Worm (Caenorhabditis elegans) whole organism, L4/young adult: ENCODE data around the gene F54B11.9.

Source experiments
- W03F9.2 ChIP-seq: fragments of 150-350 bp; optimal IDR thresholded peaks from 2 replicates; lab custom pipeline; 2014; ENCODE audit warnings: missing biosample characterization, missing genetic modification characterization
- dao-5 ChIP-seq: sonication (generic microtip); optimal IDR thresholded peaks from 2 replicates; lab custom pipeline; 2016; ENCODE audit warnings: missing genotype, missing genetic modification characterization, moderate library complexity, missing compliant biosample characterization
- him-1 ChIP-seq: sonication (generic microtip); optimal IDR thresholded peaks from 2 replicates; lab custom pipeline; 2016; ENCODE audit warnings: missing genotype, missing genetic modification reagents, missing genetic modification characterization, missing compliant biosample characterization

Gene F54B11.9

DNA sequence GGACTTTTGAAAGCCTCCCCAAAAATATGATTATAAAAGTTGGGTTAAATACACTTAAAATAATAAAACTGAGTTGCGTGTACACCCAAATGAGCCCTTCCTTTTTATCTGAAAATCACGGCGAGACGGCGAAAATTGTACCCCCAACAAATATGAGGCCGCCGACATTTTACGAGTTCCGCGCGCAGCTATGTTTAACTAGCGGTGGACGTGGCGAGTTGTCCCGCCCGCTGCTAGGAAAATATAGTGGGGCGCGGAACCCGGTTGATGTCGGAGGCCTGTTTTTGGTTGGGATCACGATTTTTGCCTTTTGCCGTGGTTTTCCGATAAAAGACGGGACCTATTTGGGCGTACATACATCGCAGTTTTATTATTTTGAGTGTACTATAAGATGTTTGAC, 27.7 kb downstream of the F54B11.9 start:
- TF ChIP-seq him-1 (no peak), dao-5 (no peak), W03F9.2 (tag; lab: Kevin White, UChicago) (no peak)

DNA sequence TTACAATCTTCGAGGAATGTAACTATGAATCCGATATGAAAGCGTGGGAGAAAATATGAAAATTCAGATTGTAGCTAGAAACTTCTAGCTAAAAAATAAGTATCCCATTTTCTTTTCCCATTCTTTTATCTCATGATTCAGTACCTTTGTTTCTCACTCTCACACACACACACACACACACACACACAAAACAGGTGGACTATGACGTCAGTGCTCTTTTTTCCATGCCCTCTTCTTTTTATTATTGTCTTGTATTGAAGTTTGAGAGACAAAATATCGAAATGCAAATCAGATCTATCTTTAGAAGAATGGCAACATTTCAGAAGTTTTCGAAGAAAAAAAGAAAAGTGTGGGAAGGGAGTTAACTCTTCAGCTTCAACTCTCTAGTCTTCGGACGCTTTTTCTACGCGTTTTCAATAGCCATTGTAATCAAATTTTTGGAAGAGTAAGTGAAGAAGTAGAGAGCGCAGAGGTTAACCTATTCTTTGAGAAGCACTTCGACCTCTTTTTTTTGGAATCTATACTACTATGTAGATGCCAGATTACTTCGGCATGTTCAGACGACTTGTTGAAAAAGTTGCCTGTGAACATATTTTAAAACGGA, 28.6 kb downstream of the F54B11.9 start:
- no peak for TF ChIP-seq him-1
- no peak for TF ChIP-seq dao-5
- TF ChIP-seq W03F9.2 (tag; lab: Kevin White, UChicago) = no peak

DNA sequence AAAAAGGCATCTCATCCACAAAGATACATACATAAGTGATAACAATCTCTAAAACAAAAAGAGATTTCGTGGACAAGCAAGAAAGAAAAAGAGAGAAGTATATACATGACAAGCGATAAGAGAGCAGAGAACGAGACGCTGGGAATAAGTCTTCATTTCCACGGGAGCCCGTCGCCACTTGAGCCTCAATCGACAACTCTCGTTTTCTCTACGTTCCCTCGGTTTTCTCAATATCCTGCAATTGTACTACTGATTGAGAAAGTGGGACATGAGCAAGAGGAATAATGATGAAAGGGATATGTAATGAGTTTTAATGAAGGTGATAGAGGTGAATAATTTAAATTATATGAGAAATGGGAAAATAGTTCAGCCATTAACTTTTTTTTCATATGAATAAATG, 32.2 kb downstream of the F54B11.9 start:
- TF ChIP-seq W03F9.2 (tag; lab: Kevin White, UChicago) (no peak), dao-5 (no peak), him-1 (no peak)

DNA sequence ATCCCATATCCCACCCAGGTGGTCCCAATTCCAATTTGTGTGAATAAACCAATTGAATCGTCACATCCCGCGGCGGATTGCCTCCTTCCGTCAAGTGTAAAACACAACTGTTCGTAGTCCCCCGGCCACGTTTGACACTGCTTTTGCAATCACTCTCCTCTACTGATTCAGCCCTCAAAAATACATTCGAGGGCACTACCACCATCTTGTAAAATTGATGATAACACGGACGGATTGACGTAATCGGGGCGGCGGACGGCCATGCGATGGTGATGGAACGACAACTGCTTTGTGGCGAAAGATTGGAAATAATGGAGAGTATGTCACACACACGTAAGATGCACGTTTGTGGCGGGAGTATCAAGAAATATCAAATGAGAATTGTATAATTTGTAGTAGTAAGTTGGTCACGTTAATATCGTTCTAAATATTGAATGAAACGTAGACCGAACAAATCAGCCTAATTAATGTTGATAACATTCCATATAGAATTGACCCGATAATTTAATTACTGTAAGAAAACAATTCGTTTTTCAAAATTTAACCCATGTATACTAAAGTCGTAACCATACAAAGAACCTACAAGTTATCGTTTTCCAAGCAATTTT, 33.1 kb downstream of the F54B11.9 start:
- TF ChIP-seq him-1 (no peak), dao-5 (no peak), W03F9.2 (tag; lab: Kevin White, UChicago) (no peak)

DNA sequence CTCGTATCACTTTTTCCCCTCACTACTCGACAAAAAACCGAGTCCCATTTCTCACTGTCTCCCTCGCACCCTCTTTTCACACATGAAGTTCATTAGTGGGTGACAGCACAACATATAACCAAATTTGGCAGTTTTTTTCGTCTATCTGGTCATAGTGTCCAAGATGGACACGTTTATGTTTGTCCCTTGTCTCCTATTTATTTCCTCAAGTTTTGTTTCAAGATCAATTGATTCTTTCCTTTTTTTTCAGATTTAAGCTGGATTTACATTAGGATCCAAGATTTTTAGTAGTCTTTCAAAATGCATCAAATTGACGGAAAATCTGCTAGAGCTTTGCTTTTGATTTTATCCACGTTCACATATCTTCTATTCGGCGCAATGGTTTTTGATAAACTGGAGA, 34.2 kb downstream of the F54B11.9 start, which contains the start of gene twk-20:
Gene twk-20, plus strand, starts transcription at position 301 of the 400 bp plus-strand sequence.
- TF ChIP-seq dao-5 (no peak), W03F9.2 (tag; lab: Kevin White, UChicago) (no peak), him-1 (no peak)

DNA sequence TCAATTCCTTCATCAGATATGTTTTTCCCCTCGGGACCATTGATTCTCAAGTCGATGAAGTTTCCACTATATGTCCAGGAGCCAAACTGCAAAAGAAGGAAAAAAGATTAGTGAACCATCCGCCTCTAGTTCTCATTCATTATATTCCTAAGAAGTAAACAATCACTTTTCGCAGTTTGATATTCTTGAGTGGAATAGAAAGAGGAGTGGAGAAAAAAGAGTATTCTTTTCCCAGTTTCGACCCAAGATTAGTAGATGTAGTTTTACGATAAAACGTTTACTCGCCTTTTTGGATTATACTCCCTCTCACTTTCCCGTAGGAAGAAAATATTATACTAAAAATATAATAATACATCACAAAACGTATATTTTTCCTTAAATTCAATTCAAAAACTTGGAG, 39.5 kb downstream of the F54B11.9 start:
- TF ChIP-seq him-1 = no peak
- TF ChIP-seq dao-5 = no peak
- no peak for TF ChIP-seq W03F9.2 (tag; lab: Kevin White, UChicago)

DNA sequence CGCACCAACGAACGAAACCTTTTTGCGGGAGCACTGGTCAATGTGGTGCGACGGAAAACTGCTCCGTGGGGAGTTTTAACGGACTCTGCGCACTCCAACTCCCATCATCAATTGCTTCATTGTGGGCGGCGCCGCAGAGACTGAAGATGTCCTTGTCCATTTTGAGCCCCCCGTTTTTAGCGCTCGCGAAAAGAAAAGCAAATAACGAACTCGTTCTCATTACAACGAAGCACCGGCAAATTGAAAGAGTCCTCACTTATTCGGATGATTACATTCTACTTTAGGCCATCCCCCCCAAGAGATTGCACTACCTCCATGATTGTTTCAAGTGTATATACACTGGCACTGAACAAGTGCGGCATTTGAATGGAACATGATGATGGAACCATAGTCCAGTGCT, 41.4 kb downstream of the F54B11.9 start, which contains the start of gene acr-9:
Gene acr-9, minus strand, starts transcription at position 101 of the 400 bp plus-strand sequence.
- TF ChIP-seq dao-5 (no peak), him-1 (no peak), W03F9.2 (tag; lab: Kevin White, UChicago) (no peak)

DNA sequence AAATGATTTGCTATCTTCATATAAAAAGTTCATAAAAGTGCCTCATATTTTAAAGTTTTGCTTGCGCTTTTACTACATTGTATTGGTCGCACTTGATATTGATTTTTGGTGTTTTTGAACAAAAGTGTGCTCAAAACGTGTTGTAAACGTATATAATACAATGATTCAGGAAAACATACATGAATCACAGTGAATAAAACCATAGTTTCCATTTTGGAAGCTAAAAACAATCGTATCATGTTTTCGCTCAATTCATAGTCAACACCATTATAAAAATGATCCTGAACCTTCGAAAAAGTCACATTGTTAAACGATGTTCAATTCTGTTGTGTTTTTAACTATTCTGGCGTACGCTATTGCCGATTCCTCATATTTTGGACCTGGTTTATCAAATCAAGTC, 41.9 kb downstream of the F54B11.9 start, which contains the start of gene C40C9.3:
Gene C40C9.3, plus strand, starts transcription at position 301 of the 400 bp plus-strand sequence.
- no peak for TF ChIP-seq dao-5
- TF ChIP-seq him-1 = no peak
- TF ChIP-seq W03F9.2 (tag; lab: Kevin White, UChicago) = no peak

DNA sequence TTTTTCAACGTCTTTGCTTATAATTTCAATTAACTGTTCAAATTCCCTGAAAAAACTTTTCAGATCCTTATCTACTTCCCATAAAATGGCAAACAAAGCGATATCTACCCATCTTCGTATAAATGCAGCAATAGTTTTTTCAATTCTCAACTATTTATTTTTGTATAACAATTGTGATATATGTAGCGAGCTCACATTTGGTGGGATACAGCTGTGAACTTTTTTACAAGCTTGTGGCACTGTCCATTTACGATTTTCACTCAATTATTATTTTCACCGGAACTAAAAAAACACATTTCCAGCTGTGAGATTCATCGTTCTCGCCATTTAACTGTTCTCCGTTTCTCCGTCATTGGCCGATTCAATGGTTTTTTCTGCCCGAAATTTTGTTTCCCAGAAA, 45.4 kb downstream of the F54B11.9 start, which contains the start of gene C40C9.4:
Gene C40C9.4, plus strand, starts transcription at position 301 of the 400 bp plus-strand sequence.
- TF ChIP-seq him-1 = no peak
- no peak for TF ChIP-seq W03F9.2 (tag; lab: Kevin White, UChicago)
- no peak for TF ChIP-seq dao-5

DNA sequence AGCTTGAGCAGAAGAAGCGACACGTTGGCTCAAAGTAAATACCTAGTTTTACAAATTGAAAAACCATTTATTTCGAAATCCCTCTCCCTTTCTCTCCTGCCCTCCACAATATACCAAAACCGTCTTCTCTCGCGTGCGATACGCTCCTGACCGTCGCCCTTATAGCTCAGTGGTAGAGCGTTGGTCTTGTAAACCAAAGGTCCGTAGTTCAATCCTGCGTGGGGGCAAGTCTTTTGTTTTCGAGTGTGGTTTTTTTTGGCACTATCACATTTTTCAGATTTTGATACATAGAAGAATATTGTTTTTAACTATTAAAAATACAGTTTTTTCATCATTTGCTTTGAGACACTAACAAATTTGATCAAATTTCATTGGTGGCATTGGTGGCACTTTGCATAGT, 48.2 kb downstream of the F54B11.9 start:
- TF ChIP-seq dao-5 (peak; percentile 22), him-1 (no peak), W03F9.2 (tag; lab: Kevin White, UChicago) (peak; percentile 1)

DNA sequence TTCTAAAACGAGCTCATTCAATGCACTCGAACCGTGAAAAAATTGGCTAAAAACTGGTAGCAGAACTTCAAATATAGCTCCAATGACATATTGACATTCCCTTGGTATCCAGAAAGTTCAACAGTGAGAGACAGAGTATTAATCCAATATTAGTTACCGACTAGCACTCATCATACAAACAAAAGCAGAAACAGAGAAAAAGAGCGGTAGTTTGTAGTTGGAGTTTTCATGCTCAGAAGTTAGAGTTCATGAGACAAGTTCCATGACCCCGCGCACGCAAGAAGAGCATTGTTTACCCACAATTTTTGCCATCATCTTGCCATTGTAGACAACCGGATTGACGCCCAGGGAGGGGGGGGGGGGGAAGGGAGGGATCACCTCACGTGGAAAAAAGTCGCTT, 48.9 kb downstream of the F54B11.9 start:
- TF ChIP-seq dao-5 (no peak), him-1 (no peak), W03F9.2 (tag; lab: Kevin White, UChicago) (no peak)

DNA sequence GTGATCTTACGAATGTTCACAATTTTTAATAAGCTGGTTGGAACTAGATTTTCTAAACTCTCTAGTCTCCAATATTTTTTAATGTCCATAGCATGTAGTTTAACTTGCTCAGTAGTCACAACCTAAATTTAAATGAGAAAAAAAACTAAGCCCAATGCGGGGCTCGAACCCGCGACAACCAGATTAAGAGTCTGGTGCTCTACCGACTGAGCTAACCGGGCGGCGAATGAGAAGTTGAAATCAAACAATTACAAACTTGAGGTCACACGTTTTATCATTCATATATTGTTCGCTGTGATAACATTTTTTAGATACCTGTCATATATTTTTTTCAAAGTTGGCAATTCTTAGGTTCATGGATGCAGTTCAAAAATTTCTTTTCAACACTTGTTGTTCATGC, 50.4 kb downstream of the F54B11.9 start:
- TF ChIP-seq him-1 = no peak
- TF ChIP-seq W03F9.2 (tag; lab: Kevin White, UChicago) = no peak
- TF ChIP-seq dao-5 = no peak
